Worm (Caenorhabditis elegans): ENCODE data around the gene tmem-145.

DNA sequence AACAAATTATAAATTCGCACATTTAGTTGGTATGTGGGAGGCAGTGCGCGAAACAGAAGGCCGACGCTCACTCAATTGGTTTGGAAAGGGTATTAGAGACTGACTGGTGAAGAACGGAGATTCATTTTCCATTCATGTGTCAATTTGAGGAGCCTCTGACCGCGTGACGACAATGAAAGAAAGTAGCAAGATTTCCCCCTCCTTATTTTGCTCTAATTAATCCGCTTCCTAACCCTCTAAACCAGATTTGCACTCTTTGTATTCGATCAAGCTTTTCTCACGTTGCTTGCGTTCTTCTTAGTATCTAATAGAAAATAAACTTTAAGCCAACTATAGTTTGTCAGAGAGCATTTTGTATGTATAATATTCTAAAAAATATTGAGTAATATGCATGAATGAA, 37.5 kb downstream of the tmem-145 start:
- TF ChIP-seq ceh-36 (tag; optimal IDR thresholded peaks at IDR 0.05) = no peak
- no peak for TF ChIP-seq hmbx-1 (tag; optimal IDR thresholded peaks at IDR 0.05)
- no peak for TF ChIP-seq ama-1 (optimal IDR thresholded peaks at IDR 0.05)
- no peak for TF ChIP-seq sea-1 (GFP tag; conservative IDR thresholded peaks at IDR 0.05)
- TF ChIP-seq flt-1 (GFP tag; IDR thresholded peaks at IDR 0.05) = no peak
- no peak for TF ChIP-seq tbx-11 (GFP tag; IDR thresholded peaks at IDR 0.05)
- no peak for TF ChIP-seq hmg-4 (GFP tag; optimal IDR thresholded peaks at IDR 0.05)
- TF ChIP-seq hnd-1 (tag; optimal IDR thresholded peaks at IDR 0.05) = no peak
- no peak for TF ChIP-seq pes-1 (GFP tag; IDR thresholded peaks at IDR 0.05)
- no peak for TF ChIP-seq ceh-13 (GFP tag; optimal IDR thresholded peaks at IDR 0.05)
- TF ChIP-seq ets-7 (tag; optimal IDR thresholded peaks at IDR 0.05) = no peak
- TF ChIP-seq aly-1 (tag; optimal IDR thresholded peaks at IDR 0.05) = no peak
- TF ChIP-seq scrt-1 (GFP tag; IDR thresholded peaks at IDR 0.05) = no peak
- TF ChIP-seq F13C5.2 (tag; optimal IDR thresholded peaks at IDR 0.05) = peak; percentile 3
